Worm (Caenorhabditis elegans) whole organism, L1 larva: ENCODE measurements around the gene Y44A6C.1.
A peak's percentile ranks its signal among the peaks of the same experiment; 100 is the strongest.

Experiments used
- C04F5.9 ChIP-seq: sonication (generic microtip); optimal IDR thresholded peaks from 2 replicates; lab custom pipeline; 2016; ENCODE audit warnings: missing genetic modification characterization, missing compliant biosample characterization
- C16A3.4 ChIP-seq: fragments of 150-350 bp; optimal IDR thresholded peaks from 2 replicates; lab custom pipeline; 2014; ENCODE audit warnings: missing biosample characterization, missing genetic modification characterization
- F16B12.6 ChIP-seq: fragments of 150-350 bp; optimal IDR thresholded peaks from 2 replicates; lab custom pipeline; 2014; ENCODE audit warnings: missing biosample characterization, missing genetic modification characterization
- aha-1 ChIP-seq: fragments of 150-350 bp; optimal IDR thresholded peaks from 2 replicates; lab custom pipeline; 2014; ENCODE audit warnings: missing biosample characterization, missing genetic modification characterization
- aly-2 ChIP-seq: fragments of 150-350 bp; optimal IDR thresholded peaks from 2 replicates; lab custom pipeline; 2014; ENCODE audit warnings: missing biosample characterization, missing genetic modification characterization
- blmp-1 ChIP-seq: fragments of 150-350 bp; optimal IDR thresholded peaks from 2 replicates; lab custom pipeline; 2014; ENCODE audit warnings: missing biosample characterization, missing genetic modification characterization
- ceh-63 ChIP-seq: fragments of 200-800 bp; sonication (Bioruptor generic); optimal IDR thresholded peaks from 2 replicates; lab custom pipeline; 2018; ENCODE audit warnings: mild to moderate bottlenecking, missing genetic modification characterization, missing compliant biosample characterization
- ceh-8 ChIP-seq: fragments of 200-800 bp; sonication (Bioruptor generic); optimal IDR thresholded peaks from 2 replicates; lab custom pipeline; 2018; ENCODE audit warnings: mild to moderate bottlenecking, missing genetic modification characterization, moderate library complexity, missing compliant biosample characterization
- ceh-90 ChIP-seq: sonication (generic microtip); optimal IDR thresholded peaks from 2 replicates; lab custom pipeline; 2016; ENCODE audit warnings: missing genetic modification characterization, missing compliant biosample characterization
- ces-1 ChIP-seq: fragments of 150-350 bp; optimal IDR thresholded peaks from 2 replicates; lab custom pipeline; 2014; ENCODE audit warnings: missing biosample characterization, missing genetic modification reagents, missing genetic modification characterization
- efl-3 ChIP-seq: fragments of 200-800 bp; sonication (Bioruptor generic); optimal IDR thresholded peaks from 2 replicates; lab custom pipeline; 2018; ENCODE audit warnings: mild to moderate bottlenecking, missing genetic modification characterization, missing compliant biosample characterization
- egl-27 ChIP-seq, 2 experiments: fragments of 150-350 bp in 1 of 2; sonication (generic microtip); optimal IDR thresholded peaks; 3 replicates each; lab custom pipeline; 2017 to 2018; ENCODE audit warnings: missing biosample characterization in 2 of 2, missing genetic modification characterization in 2 of 2, missing genetic modification reagents in 2 of 2
- elt-2 ChIP-seq: sonication (generic microtip); optimal IDR thresholded peaks from 2 replicates; lab custom pipeline; 2016; ENCODE audit warnings: missing genetic modification characterization, mild to moderate bottlenecking, inconsistent platforms, missing compliant biosample characterization, missing genetic modification reagents
- ets-5 ChIP-seq: fragments of 200-800 bp; sonication (Bioruptor generic); IDR thresholded peaks from 2 replicates; pipeline ENCODE4 v1.3.6; 2022; ENCODE audit warnings: missing genetic modification characterization, missing compliant biosample characterization
- fkh-10 ChIP-seq: sonication (generic microtip); optimal IDR thresholded peaks from 2 replicates; lab custom pipeline; 2017; ENCODE audit warnings: missing biosample characterization, missing genetic modification reagents, missing genetic modification characterization
- fkh-4 ChIP-seq: sonication (generic microtip); optimal IDR thresholded peaks from 2 replicates; lab custom pipeline; 2016; ENCODE audit warnings: missing compliant biosample characterization, missing genetic modification characterization, borderline replicate concordance
- fkh-8 ChIP-seq: sonication (generic microtip); optimal IDR thresholded peaks from 2 replicates; lab custom pipeline; 2016; ENCODE audit warnings: mild to moderate bottlenecking, missing genetic modification characterization, missing compliant biosample characterization
- fos-1 ChIP-seq: fragments of 150-350 bp; optimal IDR thresholded peaks from 2 replicates; lab custom pipeline; 2014; ENCODE audit warnings: missing biosample characterization, missing genetic modification characterization
- grh-1 ChIP-seq: fragments of 200-800 bp; sonication (Bioruptor generic); IDR thresholded peaks from 2 replicates; pipeline ENCODE4 v1.3.6; 2022; ENCODE audit warnings: missing genetic modification reagents, missing genetic modification characterization, missing compliant biosample characterization
- hpl-2 ChIP-seq: fragments of 150-350 bp; optimal IDR thresholded peaks from 2 replicates; lab custom pipeline; 2014; ENCODE audit warnings: missing biosample characterization, missing genetic modification reagents, missing genetic modification characterization
- irx-1 ChIP-seq: sonication (generic microtip); optimal IDR thresholded peaks from 2 replicates; lab custom pipeline; 2016; ENCODE audit warnings: missing genetic modification characterization, missing compliant biosample characterization
- lin-15B ChIP-seq: fragments of 150-350 bp; sonication (generic microtip); optimal IDR thresholded peaks from 3 replicates; lab custom pipeline; 2014; ENCODE audit warnings: missing biosample characterization, missing genetic modification characterization
- lin-35 ChIP-seq, 2 experiments: fragments of 150-350 bp; optimal IDR thresholded peaks; 2 replicates each; lab custom pipeline; 2014; ENCODE audit warnings: missing biosample characterization in 2 of 2, missing genetic modification characterization in 2 of 2, missing genetic modification reagents in 2 of 2
- mdl-1 ChIP-seq, 2 experiments: fragments of 150-350 bp; optimal IDR thresholded peaks; 2 replicates each; lab custom pipeline; 2014 to 2017; ENCODE audit warnings: missing biosample characterization in 2 of 2, missing genetic modification characterization in 2 of 2, inconsistent platforms in 1 of 2
- mef-2 ChIP-seq: fragments of 150-350 bp; optimal IDR thresholded peaks from 2 replicates; lab custom pipeline; 2014; ENCODE audit warnings: missing biosample characterization, missing genetic modification characterization
- mep-1 ChIP-seq: fragments of 150-350 bp; optimal IDR thresholded peaks from 2 replicates; lab custom pipeline; 2014; ENCODE audit warnings: missing biosample characterization, missing genetic modification characterization
- nhr-11 ChIP-seq: fragments of 150-350 bp; optimal IDR thresholded peaks from 2 replicates; lab custom pipeline; 2014; ENCODE audit warnings: missing biosample characterization, missing genetic modification characterization
- nhr-19 ChIP-seq: fragments of 200-800 bp; sonication (Bioruptor generic); conservative IDR thresholded peaks from 2 replicates; pipeline ENCODE4 v1.3.6; 2022; ENCODE audit warnings: missing genetic modification characterization, missing compliant biosample characterization
- nhr-20 ChIP-seq: sonication (generic microtip); optimal IDR thresholded peaks from 2 replicates; lab custom pipeline; 2016; ENCODE audit warnings: mild to moderate bottlenecking, missing genetic modification characterization, missing compliant biosample characterization
- nhr-28 ChIP-seq: fragments of 150-350 bp; optimal IDR thresholded peaks from 2 replicates; lab custom pipeline; 2014; ENCODE audit warnings: missing biosample characterization, missing genetic modification characterization
- nhr-47 ChIP-seq: sonication (generic microtip); optimal IDR thresholded peaks from 2 replicates; lab custom pipeline; 2016; ENCODE audit warnings: mild to moderate bottlenecking, missing genetic modification characterization, moderate library complexity, missing compliant biosample characterization
- nhr-71 ChIP-seq: sonication (generic microtip); optimal IDR thresholded peaks from 2 replicates; lab custom pipeline; 2016; ENCODE audit warnings: mild to moderate bottlenecking, missing genetic modification characterization, moderate library complexity, missing compliant biosample characterization
- nhr-76 ChIP-seq: sonication (generic microtip); optimal IDR thresholded peaks from 2 replicates; lab custom pipeline; 2017; ENCODE audit warnings: missing biosample characterization, missing genetic modification characterization
- nhr-84 ChIP-seq: sonication (generic microtip); optimal IDR thresholded peaks from 2 replicates; lab custom pipeline; 2017; ENCODE audit warnings: missing biosample characterization, missing genetic modification characterization
- nhr-85 ChIP-seq: sonication (generic microtip); peaks from one replicate; lab custom pipeline; 2016; ENCODE audit warnings: missing genetic modification characterization, inconsistent platforms, missing compliant biosample characterization
- nhr-90 ChIP-seq: sonication (generic microtip); optimal IDR thresholded peaks from 2 replicates; lab custom pipeline; 2016; ENCODE audit warnings: mild to moderate bottlenecking, missing genetic modification characterization, missing compliant biosample characterization; ENCODE audit not compliant: poor library complexity
- pag-3 ChIP-seq: sonication (generic microtip); optimal IDR thresholded peaks from 2 replicates; lab custom pipeline; 2017; ENCODE audit warnings: missing genetic modification characterization, mild to moderate bottlenecking, missing compliant biosample characterization, antibody characterized with exemption, borderline replicate concordance; ENCODE audit not compliant: insufficient read depth
- pax-3 ChIP-seq: fragments of 200-800 bp; sonication (Bioruptor generic); optimal IDR thresholded peaks from 2 replicates; lab custom pipeline; 2018; ENCODE audit warnings: mild to moderate bottlenecking, missing genetic modification characterization, moderate library complexity, missing compliant biosample characterization
- skn-1 ChIP-seq: fragments of 150-350 bp; optimal IDR thresholded peaks from 2 replicates; lab custom pipeline; 2014; ENCODE audit warnings: missing biosample characterization, missing genetic modification characterization
- snpc-4 ChIP-seq: fragments of 150-350 bp; optimal IDR thresholded peaks from 2 replicates; lab custom pipeline; 2014; ENCODE audit warnings: missing biosample characterization, missing genetic modification characterization
- snu-23 ChIP-seq: sonication (generic microtip); optimal IDR thresholded peaks from 2 replicates; lab custom pipeline; 2016; ENCODE audit warnings: missing genetic modification characterization, missing compliant biosample characterization
- sox-4 ChIP-seq: sonication (generic microtip); optimal IDR thresholded peaks from 2 replicates; lab custom pipeline; 2016; ENCODE audit warnings: missing genetic modification characterization, missing compliant biosample characterization
- sptf-1 ChIP-seq: fragments of 150-350 bp; optimal IDR thresholded peaks from 2 replicates; lab custom pipeline; 2014; ENCODE audit warnings: missing biosample characterization, missing genetic modification characterization
- sup-37 ChIP-seq: fragments of 200-800 bp; sonication (Bioruptor generic); optimal IDR thresholded peaks from 2 replicates; lab custom pipeline; 2018; ENCODE audit warnings: mild to moderate bottlenecking, missing genetic modification characterization, missing compliant biosample characterization
- swsn-7 ChIP-seq: sonication (generic microtip); optimal IDR thresholded peaks from 2 replicates; lab custom pipeline; 2016; ENCODE audit warnings: missing genetic modification characterization, missing compliant biosample characterization
- tbx-2 ChIP-seq: sonication (generic microtip); optimal IDR thresholded peaks from 2 replicates; lab custom pipeline; 2016; ENCODE audit warnings: missing genetic modification characterization, missing compliant biosample characterization
- tlp-1 ChIP-seq: fragments of 150-350 bp; optimal IDR thresholded peaks from 2 replicates; lab custom pipeline; 2014; ENCODE audit warnings: missing biosample characterization, missing genetic modification characterization
- unc-130 ChIP-seq: fragments of 150-350 bp; optimal IDR thresholded peaks from 2 replicates; lab custom pipeline; 2017; ENCODE audit warnings: missing biosample characterization, missing genetic modification characterization, inconsistent platforms
- vab-15 ChIP-seq: sonication (generic microtip); optimal IDR thresholded peaks from 2 replicates; lab custom pipeline; 2017; ENCODE audit warnings: missing genotype, mild to moderate bottlenecking, missing genetic modification characterization, missing compliant biosample characterization
- xbp-1 ChIP-seq: sonication (generic microtip); optimal IDR thresholded peaks from 2 replicates; lab custom pipeline; 2016; ENCODE audit warnings: missing genetic modification characterization, missing compliant biosample characterization
- zag-1 ChIP-seq: fragments of 150-350 bp; optimal IDR thresholded peaks from 2 replicates; lab custom pipeline; 2014; ENCODE audit warnings: missing biosample characterization, missing genetic modification characterization
- ztf-11 ChIP-seq, 2 experiments: sonication (generic microtip); optimal IDR thresholded peaks; 2 replicates each; lab custom pipeline; 2016 to 2017; ENCODE audit warnings: missing genetic modification characterization in 2 of 2, missing biosample characterization in 1 of 2, missing compliant biosample characterization in 1 of 2
- ztf-4 ChIP-seq: fragments of 150-350 bp; optimal IDR thresholded peaks from 2 replicates; lab custom pipeline; 2014; ENCODE audit warnings: missing biosample characterization, missing genetic modification characterization

Gene Y44A6C.1

DNA sequence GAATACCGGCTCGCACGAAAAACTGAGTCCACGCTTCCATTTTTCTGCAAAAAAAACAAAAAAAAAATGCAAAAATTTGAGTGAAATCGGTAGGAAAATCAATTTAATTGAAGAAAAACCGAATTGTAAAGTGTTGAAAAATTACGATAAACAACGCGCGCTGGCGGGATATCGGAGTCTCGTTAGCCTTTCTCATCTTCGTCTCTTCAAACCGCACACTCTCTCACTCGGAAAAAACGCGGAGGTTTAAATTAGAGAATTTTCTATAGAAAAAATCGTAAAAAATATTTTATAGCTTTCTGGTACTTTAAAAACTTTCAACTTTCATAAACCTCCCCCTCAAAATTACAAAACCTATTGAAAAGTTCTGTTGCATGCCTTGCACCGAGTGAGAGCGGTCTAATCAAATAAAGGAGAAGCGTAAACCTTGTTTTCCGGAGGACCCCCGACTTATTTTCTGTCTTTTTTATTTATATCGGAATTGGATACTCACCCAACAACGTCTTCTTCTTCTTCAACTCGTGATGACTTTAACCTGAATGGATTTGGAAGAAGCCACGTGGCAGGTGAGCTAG lies 9.6 kb upstream of the Y44A6C.1 start, which contains the start of the genes F53F8.5 and F53F8.6 (continued):
- peak; percentile 90 to 95 for TF ChIP-seq lin-35 (GFP tag; optimal IDR thresholded peaks at IDR 0.05; lab: Kevin White, UChicago)
- no peak for TF ChIP-seq pax-3 (tag; lab: Kevin White, UChicago)
- no peak for TF ChIP-seq egl-27 (tag; optimal IDR thresholded peaks at IDR 0.05; lab: Kevin White, UChicago)
- peak; percentile 11 for TF ChIP-seq C16A3.4
- TF ChIP-seq elt-2 (tag; lab: Kevin White, UChicago) = no peak
- TF ChIP-seq pag-3 (tag; lab: Kevin White, UChicago) = no peak
- peak; percentile 62 for TF ChIP-seq nhr-19 (GFP tag; lab: Robert Waterston, UW)
- peak; percentile 67 for TF ChIP-seq swsn-7
- no peak for TF ChIP-seq nhr-76 (tag; lab: Kevin White, UChicago)
- TF ChIP-seq ces-1 (GFP tag; lab: Kevin White, UChicago) = no peak
- TF ChIP-seq C04F5.9 (tag; lab: Kevin White, UChicago) = no peak
- TF ChIP-seq fkh-8 = no peak
- TF ChIP-seq ceh-8 (GFP tag; lab: Kevin White, UChicago) = no peak
- no peak for TF ChIP-seq tlp-1 (tag; lab: Kevin White, UChicago)
- peak; percentile 20 for TF ChIP-seq fos-1 (tag; lab: Kevin White, UChicago)
- no peak for TF ChIP-seq fkh-10 (GFP tag; lab: Kevin White, UChicago)
- TF ChIP-seq nhr-85 (tag; lab: Kevin White, UChicago) = peak; percentile 50
- no peak for TF ChIP-seq F16B12.6 (tag; lab: Kevin White, UChicago)
- TF ChIP-seq mef-2 (tag; lab: Kevin White, UChicago) = no peak
- TF ChIP-seq ztf-4 (tag; lab: Kevin White, UChicago) = no peak
- peak; percentile 64 for TF ChIP-seq tbx-2 (tag; lab: Kevin White, UChicago)
- TF ChIP-seq ets-5 = no peak
- no peak for TF ChIP-seq zag-1 (tag; lab: Kevin White, UChicago)
- TF ChIP-seq sup-37 (GFP tag; lab: Kevin White, UChicago) = no peak
- peak; percentile 6 for TF ChIP-seq lin-15B
- TF ChIP-seq xbp-1 = peak; percentile 56
- TF ChIP-seq nhr-47 (tag; lab: Kevin White, UChicago) = peak; percentile 82
- TF ChIP-seq nhr-84 (tag; lab: Kevin White, UChicago) = no peak
- TF ChIP-seq nhr-11 (tag; lab: Kevin White, UChicago) = peak; percentile 21
- peak; percentile 69 for TF ChIP-seq snu-23 (GFP tag; lab: Kevin White, UChicago)
- no peak for TF ChIP-seq vab-15 (tag; lab: Kevin White, UChicago)
- no peak for TF ChIP-seq ceh-63 (GFP tag; lab: Kevin White, UChicago)
- TF ChIP-seq nhr-90 (tag; lab: Kevin White, UChicago) = peak; percentile 71
- no peak for TF ChIP-seq efl-3
- no peak for TF ChIP-seq ztf-11 (tag; optimal IDR thresholded peaks at IDR 0.05; lab: Kevin White, UChicago)
- TF ChIP-seq irx-1 (tag; lab: Kevin White, UChicago) = peak; percentile 49
- no peak for TF ChIP-seq sptf-1
- no peak for TF ChIP-seq hpl-2 (GFP tag; lab: Kevin White, UChicago)
- no peak for TF ChIP-seq sox-4
- peak in 1 of 2 experiments; percentile 50 for TF ChIP-seq mdl-1 (tag; optimal IDR thresholded peaks at IDR 0.05; lab: Kevin White, UChicago)
- peak; percentile 58 for TF ChIP-seq nhr-20 (tag; lab: Kevin White, UChicago)
- no peak for TF ChIP-seq aly-2 (tag; lab: Kevin White, UChicago)
- no peak for TF ChIP-seq ceh-90 (tag; lab: Kevin White, UChicago)
- TF ChIP-seq mep-1 = peak; percentile 62
- TF ChIP-seq blmp-1 (tag; lab: Kevin White, UChicago) = peak; percentile 28
- TF ChIP-seq skn-1 (tag; lab: Kevin White, UChicago) = peak; percentile 60
- peak; percentile 82 for TF ChIP-seq nhr-71
- no peak for TF ChIP-seq fkh-4 (tag; lab: Kevin White, UChicago)
- TF ChIP-seq grh-1 (GFP tag; lab: Robert Waterston, UW) = peak; percentile 55; the same call in 1 of the 2 replicates
- TF ChIP-seq aha-1 (tag; lab: Kevin White, UChicago) = no peak
- TF ChIP-seq snpc-4 = peak; percentile 49
- peak; percentile 44 for TF ChIP-seq unc-130 (tag; lab: Kevin White, UChicago)
- TF ChIP-seq nhr-28 = no peak
